Worm (Caenorhabditis elegans) whole organism, young adult: ENCODE measurements around the gene acer-1.

Experiments
- B0019.2 ChIP-seq: fragments of 200-800 bp; sonication (Bioruptor generic); conservative IDR thresholded peaks from 2 replicates; pipeline ENCODE4 v1.3.6; 2022; ENCODE audit warnings: missing genetic modification reagents, missing genetic modification characterization, missing compliant biosample characterization
- D2030.7 ChIP-seq: fragments of 200-800 bp; sonication (Bioruptor generic); IDR thresholded peaks from 2 replicates; pipeline ENCODE4 v1.3.6; 2022; ENCODE audit warnings: missing genetic modification reagents, missing genetic modification characterization, missing compliant biosample characterization
- F23B12.7 ChIP-seq: sonication (generic microtip); optimal IDR thresholded peaks from 2 replicates; lab custom pipeline; 2017; ENCODE audit warnings: missing genetic modification characterization, mild to moderate bottlenecking, missing compliant biosample characterization, antibody characterized with exemption, moderate library complexity; ENCODE audit not compliant: insufficient read depth
- F39B2.1 ChIP-seq: fragments of 200-800 bp; sonication (Bioruptor generic); IDR thresholded peaks from 2 replicates; pipeline ENCODE4 v1.3.6; 2022; ENCODE audit warnings: missing genetic modification reagents, missing genetic modification characterization, missing compliant biosample characterization
- F49E8.2 ChIP-seq: sonication (generic microtip); optimal IDR thresholded peaks from 3 replicates; lab custom pipeline; 2017; ENCODE audit warnings: missing genetic modification characterization, mild to moderate bottlenecking, missing compliant biosample characterization, antibody characterized with exemption, moderate library complexity; ENCODE audit not compliant: insufficient read depth
- F57C9.4 ChIP-seq: sonication (generic microtip); optimal IDR thresholded peaks from 2 replicates; lab custom pipeline; 2017; ENCODE audit warnings: mild to moderate bottlenecking, missing genetic modification characterization, missing compliant biosample characterization
- Y53G8AR.9 ChIP-seq: fragments of 200-800 bp; sonication (Bioruptor generic); conservative IDR thresholded peaks from 2 replicates; pipeline ENCODE4 v1.3.6; 2022; ENCODE audit warnings: missing genetic modification reagents, missing genetic modification characterization, missing compliant biosample characterization
- Y56A3A.18 ChIP-seq: fragments of 200-800 bp; sonication (Bioruptor generic); IDR thresholded peaks from 2 replicates; pipeline ENCODE4 v1.3.6; 2022; ENCODE audit warnings: missing genetic modification reagents, missing genetic modification characterization, missing compliant biosample characterization
- ZK185.1 ChIP-seq: sonication (generic microtip); optimal IDR thresholded peaks from 2 replicates; lab custom pipeline; 2016; ENCODE audit warnings: mild to moderate bottlenecking, missing genetic modification characterization, missing compliant biosample characterization; ENCODE audit not compliant: poor library complexity, severe bottlenecking
- akir-1 ChIP-seq: fragments of 200-800 bp; sonication (Bioruptor generic); optimal IDR thresholded peaks from 2 replicates; lab custom pipeline; 2018; ENCODE audit warnings: mild to moderate bottlenecking, missing genetic modification characterization, moderate library complexity, missing compliant biosample characterization
- ama-1 ChIP-seq, 3 experiments: fragments of 150-350 bp in 1 of 3; sonication (generic microtip) in 2 of 3; optimal IDR thresholded peaks; 2 replicates each; lab custom pipeline; 2014 to 2018; ENCODE audit warnings: missing biosample characterization in 2 of 3, missing genetic modification characterization in 2 of 3, missing genetic modification reagents in 2 of 3
- aptf-3 ChIP-seq: fragments of 200-800 bp; sonication (Bioruptor generic); IDR thresholded peaks from 2 replicates; pipeline ENCODE4 v1.3.6; 2022; ENCODE audit warnings: missing genetic modification characterization, missing compliant biosample characterization
- athp-1 ChIP-seq: sonication (generic microtip); optimal IDR thresholded peaks from 2 replicates; lab custom pipeline; 2017; ENCODE audit warnings: mild to moderate bottlenecking, missing genetic modification characterization, missing compliant biosample characterization
- attf-3 ChIP-seq: fragments of 200-800 bp; sonication (Bioruptor generic); conservative IDR thresholded peaks from 2 replicates; pipeline ENCODE4 v1.3.6; 2022; ENCODE audit warnings: missing genetic modification reagents, missing genetic modification characterization, missing compliant biosample characterization
- attf-6 ChIP-seq: fragments of 200-800 bp; sonication (Bioruptor generic); IDR thresholded peaks from 2 replicates; pipeline ENCODE4 v1.3.6; 2022; ENCODE audit warnings: missing genetic modification reagents, missing genetic modification characterization, missing compliant biosample characterization
- cebp-1 ChIP-seq, 2 experiments: fragments of 200-800 bp in 1 of 2; sonication (Bioruptor generic) in 1 of 2; sonication (generic microtip) in 1 of 2; IDR thresholded peaks in 1 of 2; optimal IDR thresholded peaks in 1 of 2; 2 replicates each; pipeline versions ENCODE4 v1.3.6 to Lab custom; 2017 to 2022; ENCODE audit warnings: missing compliant biosample characterization in 2 of 2, missing genetic modification characterization in 2 of 2, mild to moderate bottlenecking in 1 of 2, missing genetic modification reagents in 1 of 2, moderate library complexity in 1 of 2
- dpff-1 ChIP-seq: sonication (generic microtip); optimal IDR thresholded peaks from 2 replicates; lab custom pipeline; 2017; ENCODE audit warnings: mild to moderate bottlenecking, missing genetic modification characterization, missing compliant biosample characterization
- dpl-1 ChIP-seq: fragments of 150-350 bp; optimal IDR thresholded peaks from 2 replicates; lab custom pipeline; 2014; ENCODE audit warnings: missing biosample characterization, missing genetic modification reagents, missing genetic modification characterization
- egl-18 ChIP-seq: fragments of 200-800 bp; sonication (Bioruptor generic); IDR thresholded peaks from 2 replicates; pipeline ENCODE4 v1.3.6; 2022; ENCODE audit warnings: missing genetic modification reagents, missing genetic modification characterization, missing compliant biosample characterization
- egl-44 ChIP-seq: fragments of 200-800 bp; sonication (Bioruptor generic); IDR thresholded peaks from 2 replicates; pipeline ENCODE4 v1.3.6; 2022; ENCODE audit warnings: missing genetic modification reagents, missing genetic modification characterization, missing compliant biosample characterization
- egrh-3 ChIP-seq: fragments of 200-800 bp; sonication (Bioruptor generic); IDR thresholded peaks from 2 replicates; pipeline ENCODE4 v1.3.6; 2022; ENCODE audit warnings: missing genetic modification reagents, missing genetic modification characterization, missing compliant biosample characterization
- ets-4 ChIP-seq: fragments of 200-800 bp; sonication (Bioruptor generic); optimal IDR thresholded peaks from 2 replicates; lab custom pipeline; 2018; ENCODE audit warnings: mild to moderate bottlenecking, missing genetic modification characterization, missing compliant biosample characterization
- gei-17 ChIP-seq: fragments of 200-800 bp; sonication (Bioruptor generic); optimal IDR thresholded peaks from 2 replicates; lab custom pipeline; 2018; ENCODE audit warnings: mild to moderate bottlenecking, missing genetic modification characterization, missing compliant biosample characterization
- hlh-12 ChIP-seq: sonication (generic microtip); optimal IDR thresholded peaks from 2 replicates; lab custom pipeline; 2016; ENCODE audit warnings: missing genetic modification characterization, missing compliant biosample characterization
- hlh-26 ChIP-seq: fragments of 200-800 bp; sonication (Bioruptor generic); conservative IDR thresholded peaks from 2 replicates; pipeline ENCODE4 v1.3.6; 2022; ENCODE audit warnings: missing genetic modification reagents, missing genetic modification characterization, missing compliant biosample characterization
- let-526 ChIP-seq: fragments of 200-800 bp; sonication (Bioruptor generic); IDR thresholded peaks from 2 replicates; pipeline ENCODE4 v1.3.6; 2022; ENCODE audit warnings: missing genetic modification reagents, missing genetic modification characterization, missing compliant biosample characterization
- let-607 ChIP-seq, 2 experiments: fragments of 200-800 bp in 1 of 2; sonication (Bioruptor generic) in 1 of 2; sonication (generic microtip) in 1 of 2; optimal IDR thresholded peaks; 2 replicates each; lab custom pipeline; 2016 to 2018; ENCODE audit warnings: mild to moderate bottlenecking in 2 of 2, missing compliant biosample characterization in 2 of 2, missing genetic modification characterization in 2 of 2, moderate library complexity in 2 of 2, missing genotype in 1 of 2
- lin-26 ChIP-seq: fragments of 200-800 bp; sonication (Bioruptor generic); IDR thresholded peaks from 2 replicates; pipeline ENCODE4 v1.3.6; 2022; ENCODE audit warnings: missing genetic modification reagents, missing genetic modification characterization, missing compliant biosample characterization
- lin-40 ChIP-seq: sonication (generic microtip); optimal IDR thresholded peaks from 2 replicates; lab custom pipeline; 2016; ENCODE audit warnings: missing genetic modification characterization, mild to moderate bottlenecking, missing compliant biosample characterization, missing genotype, missing genetic modification reagents
- lir-1 ChIP-seq: fragments of 200-800 bp; sonication (Bioruptor generic); conservative IDR thresholded peaks from 2 replicates; pipeline ENCODE4 v1.3.6; 2022; ENCODE audit warnings: missing genetic modification reagents, missing genetic modification characterization, missing compliant biosample characterization
- madf-6 ChIP-seq: fragments of 200-800 bp; sonication (Bioruptor generic); IDR thresholded peaks from 2 replicates; pipeline ENCODE4 v1.3.6; 2022; ENCODE audit warnings: missing genetic modification reagents, missing genetic modification characterization, missing compliant biosample characterization
- madf-8 ChIP-seq: fragments of 200-800 bp; sonication (Bioruptor generic); conservative IDR thresholded peaks from 2 replicates; pipeline ENCODE4 v1.3.6; 2022; ENCODE audit warnings: missing genetic modification reagents, missing genetic modification characterization, missing compliant biosample characterization
- mel-28 ChIP-seq: sonication (generic microtip); optimal IDR thresholded peaks from 2 replicates; lab custom pipeline; 2016; ENCODE audit warnings: borderline replicate concordance, mild to moderate bottlenecking, missing genetic modification characterization, missing compliant biosample characterization
- nfya-1 ChIP-seq: sonication (generic microtip); optimal IDR thresholded peaks from 2 replicates; lab custom pipeline; 2017; ENCODE audit warnings: antibody characterized with exemption, missing compliant biosample characterization, missing genetic modification characterization, borderline replicate concordance; ENCODE audit not compliant: insufficient read depth
- nfya-2 ChIP-seq: fragments of 200-800 bp; sonication (Bioruptor generic); IDR thresholded peaks from 2 replicates; pipeline ENCODE4 v1.3.6; 2022; ENCODE audit warnings: missing genetic modification reagents, missing genetic modification characterization, missing compliant biosample characterization
- nfyb-1 ChIP-seq: fragments of 200-800 bp; sonication (Bioruptor generic); IDR thresholded peaks from 2 replicates; pipeline ENCODE4 v1.3.6; 2022; ENCODE audit warnings: missing genetic modification reagents, missing genetic modification characterization, missing compliant biosample characterization
- rcor-1 ChIP-seq: fragments of 200-800 bp; sonication (Bioruptor generic); IDR thresholded peaks from 2 replicates; pipeline ENCODE4 v1.3.6; 2022; ENCODE audit warnings: missing genetic modification reagents, missing genetic modification characterization, missing compliant biosample characterization
- repo-1 ChIP-seq: sonication (generic microtip); optimal IDR thresholded peaks from 2 replicates; lab custom pipeline; 2017; ENCODE audit warnings: mild to moderate bottlenecking, missing genetic modification characterization, missing compliant biosample characterization
- sea-2 ChIP-seq: fragments of 200-800 bp; sonication (Bioruptor generic); IDR thresholded peaks from 2 replicates; pipeline ENCODE4 v1.3.6; 2022; ENCODE audit warnings: missing genetic modification characterization, missing compliant biosample characterization
- snpc-4 ChIP-seq, 5 experiments: fragments of 150-350 bp in 1 of 5; sonication (generic microtip) in 4 of 5; optimal IDR thresholded peaks; 2 replicates each; lab custom pipeline; 2014 to 2018; ENCODE audit warnings: missing genetic modification characterization in 5 of 5, missing biosample characterization in 3 of 5, antibody characterized with exemption in 2 of 5, mild to moderate bottlenecking in 2 of 5, missing compliant biosample characterization in 2 of 5, missing genotype in 2 of 5, moderate library complexity in 2 of 5, missing genetic modification reagents in 1 of 5
- sptf-2 ChIP-seq: fragments of 200-800 bp; sonication (Bioruptor generic); optimal IDR thresholded peaks from 2 replicates; lab custom pipeline; 2018; ENCODE audit warnings: mild to moderate bottlenecking, missing genetic modification characterization, missing compliant biosample characterization
- tbx-9 ChIP-seq: sonication (generic microtip); optimal IDR thresholded peaks from 2 replicates; lab custom pipeline; 2016; ENCODE audit warnings: borderline replicate concordance, missing genetic modification characterization, inconsistent platforms, missing compliant biosample characterization
- tlf-1 ChIP-seq: fragments of 200-800 bp; sonication (Bioruptor generic); optimal IDR thresholded peaks from 2 replicates; lab custom pipeline; 2018; ENCODE audit warnings: mild to moderate bottlenecking, missing genetic modification characterization, missing compliant biosample characterization
- ztf-25 ChIP-seq: fragments of 200-800 bp; sonication (Bioruptor generic); IDR thresholded peaks from 2 replicates; pipeline ENCODE4 v1.3.6; 2022; ENCODE audit warnings: missing genetic modification reagents, missing genetic modification characterization, missing compliant biosample characterization
- ztf-26 ChIP-seq: sonication (generic microtip); optimal IDR thresholded peaks from 2 replicates; lab custom pipeline; 2017; ENCODE audit warnings: missing genetic modification characterization, missing compliant biosample characterization
- ztf-3 ChIP-seq: fragments of 200-800 bp; sonication (Bioruptor generic); optimal IDR thresholded peaks from 2 replicates; lab custom pipeline; 2018; ENCODE audit warnings: mild to moderate bottlenecking, missing genetic modification characterization, missing compliant biosample characterization

The acer-1 gene

DNA sequence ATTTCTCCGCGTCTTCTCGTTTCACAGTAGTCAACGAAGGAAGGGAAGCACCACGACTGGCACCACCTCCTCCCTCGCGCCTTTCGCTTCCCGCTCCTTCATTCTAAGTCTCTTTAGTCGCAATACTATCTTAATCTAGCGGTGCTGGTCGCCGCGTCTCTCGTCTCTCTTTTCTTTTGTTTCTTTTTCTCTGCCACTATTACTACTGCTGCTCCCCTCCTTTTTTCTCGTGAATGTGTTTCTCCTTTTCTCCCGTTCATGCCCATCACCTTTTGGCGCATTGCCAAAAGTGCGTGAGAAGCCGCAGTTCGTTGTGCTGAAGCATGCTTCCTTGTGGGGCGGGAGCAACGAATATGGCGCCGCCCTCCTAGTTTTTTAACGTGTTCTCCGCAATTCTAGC, 36.3 kb upstream of the acer-1 start:
- TF ChIP-seq F49E8.2 (tag; lab: Kevin White, UChicago) (no peak), mel-28 (tag; lab: Kevin White, UChicago) (no peak), attf-6 (GFP tag; lab: Robert Waterston, UW) (no peak), attf-3 (GFP tag; lab: Robert Waterston, UW) (no peak; the same call in 1 of the 2 replicates), hlh-12 (tag; lab: Kevin White, UChicago) (no peak), let-607 (tag; optimal IDR thresholded peaks at IDR 0.05; lab: Kevin White, UChicago) (peak in 1 of 2 experiments; percentile 32), ztf-3 (GFP tag; lab: Kevin White, UChicago) (no peak), ama-1 (optimal IDR thresholded peaks at IDR 0.05; lab: Kevin White, UChicago) (no peak), ama-1 (GFP tag; optimal IDR thresholded peaks at IDR 0.05; lab: Kevin White, UChicago) (no peak), F39B2.1 (GFP tag; lab: Robert Waterston, UW) (no peak), tbx-9 (tag; lab: Kevin White, UChicago) (no peak), let-526 (GFP tag; lab: Robert Waterston, UW) (no peak), nfyb-1 (GFP tag; lab: Robert Waterston, UW) (peak; percentile 46; the same call in 1 of the 2 replicates), gei-17 (GFP tag; lab: Kevin White, UChicago) (peak; percentile 8), tlf-1 (GFP tag; lab: Kevin White, UChicago) (no peak), dpl-1 (GFP tag; lab: Kevin White, UChicago) (no peak), sptf-2 (no peak), ets-4 (GFP tag; lab: Kevin White, UChicago) (peak; percentile 39), rcor-1 (GFP tag; lab: Robert Waterston, UW) (0 out of 2 replicates have a peak, but pooled peaks have one; percentile 30), nfya-2 (no peak), lin-40 (tag; lab: Kevin White, UChicago) (peak; percentile 74), F23B12.7 (tag; lab: Kevin White, UChicago) (no peak), hlh-26 (GFP tag; lab: Robert Waterston, UW) (no peak), Y53G8AR.9 (GFP tag; lab: Robert Waterston, UW) (no peak), Y56A3A.18 (GFP tag; lab: Robert Waterston, UW) (no peak), sea-2 (GFP tag; lab: Robert Waterston, UW) (no peak), cebp-1 (GFP tag; IDR thresholded peaks at IDR 0.05; lab: Robert Waterston, UW) (no peak), cebp-1 (tag; optimal IDR thresholded peaks at IDR 0.05; lab: Kevin White, UChicago) (peak; percentile 76), lin-26 (no peak), egrh-3 (GFP tag; lab: Robert Waterston, UW) (peak; percentile 76), akir-1 (GFP tag; lab: Kevin White, UChicago) (no peak), aptf-3 (no peak), egl-18 (no peak), F57C9.4 (tag; lab: Kevin White, UChicago) (no peak), egl-44 (GFP tag; lab: Robert Waterston, UW) (no peak), D2030.7 (GFP tag; lab: Robert Waterston, UW) (no peak), repo-1 (tag; lab: Kevin White, UChicago) (no peak), ZK185.1 (peak; percentile 8), B0019.2 (GFP tag; lab: Robert Waterston, UW) (no peak), athp-1 (tag; lab: Kevin White, UChicago) (no peak), ztf-26 (no peak), snpc-4 (GFP tag; optimal IDR thresholded peaks at IDR 0.05; lab: Kevin White, UChicago) (no peak), snpc-4 (tag; optimal IDR thresholded peaks at IDR 0.05; lab: Kevin White, UChicago) (peak in 3 of 4 experiments; percentile 11 to 54 (median 23)), madf-8 (no peak), madf-6 (GFP tag; lab: Robert Waterston, UW) (no peak), nfya-1 (no peak), ztf-25 (GFP tag; lab: Robert Waterston, UW) (no peak), dpff-1 (tag; lab: Kevin White, UChicago) (no peak), lir-1 (GFP tag; lab: Robert Waterston, UW) (0 out of 2 replicates have a peak, but pooled peaks have one; percentile 40)
